Worm (Caenorhabditis elegans) whole organism, late embryonic: ENCODE results near the gene C14C6.3.

Experiments used
- Y22D7AL.16 ChIP-seq: sonication (generic microtip); optimal IDR thresholded peaks from 2 replicates; lab custom pipeline; 2016; ENCODE audit warnings: missing genetic modification characterization, missing compliant biosample characterization
- ama-1 ChIP-seq: fragments of 150-350 bp; optimal IDR thresholded peaks from 2 replicates; lab custom pipeline; 2014
- ceh-22 ChIP-seq: sonication (generic microtip); optimal IDR thresholded peaks from 2 replicates; lab custom pipeline; 2017; ENCODE audit warnings: missing biosample characterization, missing genetic modification characterization
- ceh-34 ChIP-seq: sonication (generic microtip); optimal IDR thresholded peaks from 2 replicates; lab custom pipeline; 2016; ENCODE audit warnings: mild to moderate bottlenecking, missing genetic modification characterization, missing compliant biosample characterization
- fax-1 ChIP-seq: sonication (generic microtip); optimal IDR thresholded peaks from 2 replicates; lab custom pipeline; 2016; ENCODE audit warnings: missing genotype, missing genetic modification characterization, missing compliant biosample characterization
- fkh-10 ChIP-seq: fragments of 150-350 bp; optimal IDR thresholded peaks from 2 replicates; lab custom pipeline; 2014; ENCODE audit warnings: missing biosample characterization, missing genetic modification reagents, missing genetic modification characterization
- lin-11 ChIP-seq: fragments of 200-800 bp; sonication (Bioruptor generic); optimal IDR thresholded peaks from 2 replicates; lab custom pipeline; 2018; ENCODE audit warnings: mild to moderate bottlenecking, missing genetic modification characterization, missing compliant biosample characterization
- nhr-11 ChIP-seq: fragments of 150-350 bp; optimal IDR thresholded peaks from 2 replicates; lab custom pipeline; 2014; ENCODE audit warnings: missing biosample characterization, missing genetic modification characterization
- pag-3 ChIP-seq: sonication (generic microtip); optimal IDR thresholded peaks from 2 replicates; lab custom pipeline; 2016; ENCODE audit warnings: missing compliant biosample characterization, missing genetic modification characterization, borderline replicate concordance
- pqm-1 ChIP-seq: sonication (generic microtip); optimal IDR thresholded peaks from 2 replicates; lab custom pipeline; 2016; ENCODE audit warnings: missing genetic modification characterization, missing compliant biosample characterization
- tbx-2 ChIP-seq: sonication (generic microtip); optimal IDR thresholded peaks from 2 replicates; lab custom pipeline; 2016; ENCODE audit warnings: missing genetic modification characterization, missing compliant biosample characterization
- unc-86 ChIP-seq: sonication (generic microtip); optimal IDR thresholded peaks from 2 replicates; lab custom pipeline; 2016; ENCODE audit warnings: missing genetic modification characterization, missing compliant biosample characterization
- ztf-16 ChIP-seq: sonication (generic microtip); optimal IDR thresholded peaks from 2 replicates; lab custom pipeline; 2017; ENCODE audit warnings: missing genetic modification characterization, missing compliant biosample characterization

DNA sequence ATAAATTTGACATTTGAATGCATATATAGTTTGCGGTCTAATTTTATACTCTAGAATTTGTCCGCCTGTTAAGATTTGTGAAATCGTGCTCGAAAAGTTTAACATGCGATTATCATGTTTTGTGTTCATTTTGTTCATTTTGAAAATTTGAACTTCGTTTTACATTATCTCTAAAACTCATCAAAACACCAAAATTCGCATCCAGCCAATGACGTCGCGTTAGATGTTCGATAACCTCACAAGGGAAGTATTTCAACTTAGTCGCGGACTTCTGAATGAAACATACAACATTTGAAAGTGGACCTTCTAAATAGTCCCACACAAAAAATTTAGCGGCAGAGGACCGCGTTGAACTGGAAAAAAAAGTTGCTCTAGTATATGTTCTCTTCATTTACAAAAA lies 1.8 kb upstream of the C14C6.3 start:
- no peak for TF ChIP-seq Y22D7AL.16
- no peak for TF ChIP-seq fax-1
- no peak for TF ChIP-seq ceh-34
- TF ChIP-seq unc-86 (tag; lab: Kevin White, UChicago), result no peak
- TF ChIP-seq nhr-11 (tag; lab: Kevin White, UChicago), result no peak
- no peak for TF ChIP-seq pag-3 (tag; lab: Kevin White, UChicago)
- no peak for TF ChIP-seq ceh-22 (tag; lab: Kevin White, UChicago)
- no peak for TF ChIP-seq tbx-2 (tag; lab: Kevin White, UChicago)
- TF ChIP-seq ama-1 (lab: Kevin White, UChicago), result no peak
- no peak for TF ChIP-seq pqm-1 (tag; lab: Kevin White, UChicago)
- TF ChIP-seq fkh-10, result no peak
- TF ChIP-seq lin-11 (tag; lab: Kevin White, UChicago), result no peak
- TF ChIP-seq ztf-16 (tag; lab: Kevin White, UChicago), result no peak
